Fruit fly (Drosophila melanogaster) whole organism, embryonic: ENCODE results near the gene CG10298.
A peak's percentile ranks its signal among the peaks of the same experiment; 100 is the strongest.

ENCODE experiments used
- BEAF-32 ChIP-seq: fragments of 200-800 bp; sonication (Bioruptor generic); optimal IDR thresholded peaks from 3 replicates; lab custom pipeline; 2017; ENCODE audit warnings: missing biosample characterization, missing genetic modification characterization, mild to moderate bottlenecking, moderate library complexity, missing genetic modification reagents
- CG10209 ChIP-seq: fragments of 200-800 bp; sonication (Bioruptor generic); optimal IDR thresholded peaks from 3 replicates; lab custom pipeline; 2017; ENCODE audit warnings: missing biosample characterization, mild to moderate bottlenecking, missing genetic modification characterization, missing genetic modification reagents
- CG10462 ChIP-seq: fragments of 200-800 bp; sonication (Bioruptor generic); optimal IDR thresholded peaks from 2 replicates; lab custom pipeline; 2016; ENCODE audit warnings: missing biosample characterization, missing genetic modification characterization
- CG10979 ChIP-seq: fragments of 200-800 bp; sonication (Bioruptor generic); optimal IDR thresholded peaks from 2 replicates; lab custom pipeline; 2018; ENCODE audit warnings: missing biosample characterization, mild to moderate bottlenecking, missing genetic modification characterization, moderate library complexity
- CG11504 ChIP-seq: fragments of 200-800 bp; sonication (Bioruptor generic); optimal IDR thresholded peaks from 3 replicates; lab custom pipeline; 2019; ENCODE audit warnings: missing biosample characterization, mild to moderate bottlenecking, missing genetic modification characterization, moderate library complexity
- CG11696 ChIP-seq: fragments of 200-800 bp; sonication (Bioruptor generic); IDR thresholded peaks from 2 replicates; pipeline ENCODE4 v1.3.6; 2022; ENCODE audit warnings: missing biosample characterization, missing genetic modification characterization
- CG12299 ChIP-seq: fragments of 200-800 bp; sonication (Bioruptor generic); optimal IDR thresholded peaks from 2 replicates; lab custom pipeline; 2018; ENCODE audit warnings: missing biosample characterization, mild to moderate bottlenecking, missing genetic modification characterization
- CG12391 ChIP-seq: fragments of 200-800 bp; sonication (Bioruptor generic); optimal IDR thresholded peaks from 3 replicates; lab custom pipeline; 2018; ENCODE audit warnings: missing biosample characterization, mild to moderate bottlenecking, missing genetic modification characterization, moderate library complexity
- CG13296 ChIP-seq: fragments of 200-800 bp; sonication (Bioruptor generic); optimal IDR thresholded peaks from 3 replicates; lab custom pipeline; 2018; ENCODE audit warnings: missing biosample characterization, mild to moderate bottlenecking, missing genetic modification characterization
- CG14441 ChIP-seq: fragments of 200-800 bp; sonication (Bioruptor generic); IDR thresholded peaks from 2 replicates; pipeline ENCODE4 v1.3.6; 2022; ENCODE audit warnings: missing biosample characterization, missing genetic modification characterization
- CG16815 ChIP-seq: fragments of 200-800 bp; sonication (Bioruptor generic); optimal IDR thresholded peaks from 3 replicates; lab custom pipeline; 2017; ENCODE audit warnings: missing biosample characterization, mild to moderate bottlenecking, missing genetic modification characterization
- CG32532 ChIP-seq: fragments of 200-800 bp; sonication (Bioruptor generic); IDR thresholded peaks from 2 replicates; pipeline ENCODE4 v1.3.6; 2022; ENCODE audit warnings: missing biosample characterization, missing genetic modification characterization
- CG3847 ChIP-seq: fragments of 200-800 bp; sonication (Bioruptor generic); IDR thresholded peaks from 2 replicates; pipeline ENCODE4 v1.3.6; 2022; ENCODE audit warnings: missing biosample characterization, missing genetic modification characterization
- CG3995 ChIP-seq: fragments of 200-800 bp; sonication (Bioruptor generic); optimal IDR thresholded peaks from 3 replicates; lab custom pipeline; 2016; ENCODE audit warnings: missing biosample characterization, missing genetic modification characterization
- CG4328 ChIP-seq: fragments of 200-800 bp; sonication (Bioruptor generic); optimal IDR thresholded peaks from 3 replicates; lab custom pipeline; 2017; ENCODE audit warnings: missing biosample characterization, missing genetic modification reagents, missing genetic modification characterization
- CG6683 ChIP-seq: fragments of 200-800 bp; sonication (Bioruptor generic); optimal IDR thresholded peaks from 2 replicates; lab custom pipeline; 2017; ENCODE audit warnings: missing biosample characterization, mild to moderate bottlenecking, missing genetic modification characterization, missing genetic modification reagents
- CG7928 ChIP-seq: fragments of 200-800 bp; sonication (Bioruptor generic); optimal IDR thresholded peaks from 2 replicates; lab custom pipeline; 2017; ENCODE audit warnings: missing biosample characterization, mild to moderate bottlenecking, missing genetic modification characterization
- CG9817 ChIP-seq: fragments of 200-800 bp; sonication (Bioruptor generic); optimal IDR thresholded peaks from 2 replicates; lab custom pipeline; 2018; ENCODE audit warnings: missing biosample characterization, mild to moderate bottlenecking, missing genetic modification characterization, moderate library complexity
- CG9876 ChIP-seq: fragments of 200-800 bp; sonication (Bioruptor generic); optimal IDR thresholded peaks from 2 replicates; lab custom pipeline; 2016; ENCODE audit warnings: missing biosample characterization, missing genetic modification characterization
- D ChIP-seq, 2 experiments: fragments of 200-800 bp in 1 of 2; fragments of >200 bp in 1 of 2; sonication (Bioruptor generic) in 1 of 2; optimal IDR thresholded peaks; 2 replicates in 1 of 2; 3 replicates in 1 of 2; lab custom pipeline; 2017; ENCODE audit warnings: mild to moderate bottlenecking in 1 of 2, missing biosample characterization in 1 of 2, missing genetic modification characterization in 1 of 2, missing genetic modification reagents in 1 of 2
- Doc2 ChIP-seq: fragments of 200-800 bp; sonication (Bioruptor generic); IDR thresholded peaks from 2 replicates; pipeline ENCODE4 v1.3.6; 2022; ENCODE audit warnings: missing biosample characterization, missing genetic modification characterization
- Doc3 ChIP-seq: fragments of 200-800 bp; sonication (Bioruptor generic); IDR thresholded peaks from 3 replicates; pipeline ENCODE4 v1.3.6; 2022; ENCODE audit warnings: missing biosample characterization, missing genetic modification characterization; ENCODE audit not compliant: partially characterized antibody
- E2f2 ChIP-seq: fragments of 200-800 bp; sonication (Bioruptor generic); IDR thresholded peaks from 2 replicates; pipeline ENCODE4 v1.3.6; 2022; ENCODE audit warnings: missing biosample characterization, missing genetic modification characterization
- Eip74EF ChIP-seq, 2 experiments: fragments of 200-800 bp in 1 of 2; fragments of >200 bp in 1 of 2; sonication (Bioruptor generic) in 1 of 2; optimal IDR thresholded peaks; 2 replicates each; lab custom pipeline; 2017 to 2019; ENCODE audit warnings: missing biosample characterization in 2 of 2, missing genetic modification characterization in 2 of 2, mild to moderate bottlenecking in 1 of 2, moderate library complexity in 1 of 2
- HLHmδ ChIP-seq: fragments of 200-800 bp; sonication (Bioruptor generic); optimal IDR thresholded peaks from 2 replicates; lab custom pipeline; 2018; ENCODE audit warnings: missing biosample characterization, mild to moderate bottlenecking, missing genetic modification characterization, moderate library complexity
- Hr51 ChIP-seq, 2 experiments: fragments of 200-800 bp; sonication (Bioruptor generic); optimal IDR thresholded peaks; 2 replicates in 1 of 2; 3 replicates in 1 of 2; lab custom pipeline; 2016 to 2018; ENCODE audit warnings: missing biosample characterization in 2 of 2, missing genetic modification characterization in 2 of 2, mild to moderate bottlenecking in 1 of 2, moderate library complexity in 1 of 2
- Meics ChIP-seq: fragments of 200-800 bp; sonication (Bioruptor generic); optimal IDR thresholded peaks from 2 replicates; lab custom pipeline; 2017; ENCODE audit warnings: missing biosample characterization, mild to moderate bottlenecking, missing genetic modification characterization
- NC2α ChIP-seq: fragments of 200-800 bp; sonication (Bioruptor generic); optimal IDR thresholded peaks from 2 replicates; lab custom pipeline; 2016; ENCODE audit warnings: missing biosample characterization, missing genetic modification characterization
- Oli ChIP-seq: fragments of 200-800 bp; sonication (Bioruptor generic); optimal IDR thresholded peaks from 2 replicates; lab custom pipeline; 2018; ENCODE audit warnings: missing biosample characterization, mild to moderate bottlenecking, missing genetic modification characterization, moderate library complexity
- Opbp ChIP-seq: fragments of 200-800 bp; sonication (Bioruptor generic); IDR thresholded peaks from 3 replicates; pipeline ENCODE4 v1.3.6; 2022; ENCODE audit warnings: missing biosample characterization, missing genetic modification characterization; ENCODE audit not compliant: partially characterized antibody
- Sry-δ ChIP-seq: fragments of 200-800 bp; sonication (Bioruptor generic); optimal IDR thresholded peaks from 2 replicates; lab custom pipeline; 2016; ENCODE audit warnings: missing biosample characterization, missing genetic modification characterization
- Ssrp ChIP-seq: fragments of 200-800 bp; sonication (Bioruptor generic); optimal IDR thresholded peaks from 2 replicates; lab custom pipeline; 2018; ENCODE audit warnings: missing biosample characterization, mild to moderate bottlenecking, missing genetic modification characterization, moderate library complexity
- TFAM ChIP-seq: fragments of 200-800 bp; sonication (Bioruptor generic); optimal IDR thresholded peaks from 2 replicates; lab custom pipeline; 2017; ENCODE audit warnings: missing biosample characterization, missing genetic modification characterization, inconsistent platforms
- aop ChIP-seq: fragments of 200-800 bp; sonication (Bioruptor generic); IDR thresholded peaks from 2 replicates; pipeline ENCODE4 v1.3.6; 2022; ENCODE audit warnings: missing biosample characterization, missing genetic modification characterization
- bigmax ChIP-seq: fragments of 200-800 bp; sonication (Bioruptor generic); optimal IDR thresholded peaks from 2 replicates; lab custom pipeline; 2018; ENCODE audit warnings: missing biosample characterization, mild to moderate bottlenecking, missing genetic modification characterization
- crol ChIP-seq: fragments of 200-800 bp; sonication (Bioruptor generic); IDR thresholded peaks from 2 replicates; pipeline ENCODE4 v1.3.6; 2022; ENCODE audit warnings: missing biosample characterization, missing genetic modification characterization
- dmrt99B ChIP-seq: fragments of 200-800 bp; sonication (Bioruptor generic); optimal IDR thresholded peaks from 2 replicates; lab custom pipeline; 2018; ENCODE audit warnings: missing biosample characterization, mild to moderate bottlenecking, missing genetic modification characterization, moderate library complexity
- gem ChIP-seq: fragments of 200-800 bp; sonication (Bioruptor generic); optimal IDR thresholded peaks from 2 replicates; lab custom pipeline; 2019; ENCODE audit warnings: missing biosample characterization, mild to moderate bottlenecking, missing genetic modification characterization, moderate library complexity
- grau ChIP-seq: fragments of 200-800 bp; optimal IDR thresholded peaks from 3 replicates; lab custom pipeline; 2019; ENCODE audit warnings: missing biosample characterization, mild to moderate bottlenecking, missing genetic modification characterization, moderate library complexity
- gt ChIP-seq: fragments of 200-800 bp; sonication (Bioruptor generic); IDR thresholded peaks from 2 replicates; pipeline ENCODE4 v1.3.6; 2022; ENCODE audit warnings: missing biosample characterization, missing genetic modification characterization
- hbn ChIP-seq: fragments of 200-800 bp; sonication (Bioruptor generic); IDR thresholded peaks from 2 replicates; pipeline ENCODE4 v1.3.6; 2022; ENCODE audit warnings: missing biosample characterization, missing genetic modification characterization; ENCODE audit not compliant: partially characterized antibody
- jumu ChIP-seq: fragments of 200-800 bp; sonication (Bioruptor generic); optimal IDR thresholded peaks from 3 replicates; lab custom pipeline; 2016; ENCODE audit warnings: missing biosample characterization, missing genetic modification characterization
- lab ChIP-seq: fragments of 200-800 bp; sonication (Bioruptor generic); optimal IDR thresholded peaks from 3 replicates; lab custom pipeline; 2017; ENCODE audit warnings: missing biosample characterization, missing genetic modification characterization, mild to moderate bottlenecking, moderate library complexity, missing genetic modification reagents
- nmo ChIP-seq: fragments of 200-800 bp; sonication (Bioruptor generic); optimal IDR thresholded peaks from 2 replicates; lab custom pipeline; 2018; ENCODE audit warnings: missing biosample characterization, mild to moderate bottlenecking, missing genetic modification characterization, moderate library complexity
- ranshi ChIP-seq: fragments of 200-800 bp; sonication (Bioruptor generic); IDR thresholded peaks from 2 replicates; pipeline ENCODE4 v1.3.6; 2022; ENCODE audit warnings: missing biosample characterization, missing genetic modification characterization
- row ChIP-seq: fragments of 200-800 bp; sonication (Bioruptor generic); IDR thresholded peaks from 3 replicates; pipeline ENCODE4 v1.3.6; 2022; ENCODE audit warnings: missing biosample characterization, missing genetic modification characterization
- slbo ChIP-seq: fragments of 200-800 bp; sonication (Bioruptor generic); IDR thresholded peaks from 2 replicates; pipeline ENCODE4 v1.3.6; 2022; ENCODE audit warnings: missing biosample characterization, missing genetic modification characterization
- slp2 ChIP-seq: fragments of 200-800 bp; sonication (Bioruptor generic); optimal IDR thresholded peaks from 2 replicates; lab custom pipeline; 2016; ENCODE audit warnings: missing biosample characterization, missing genetic modification characterization

Gene CG10298

dm6 chr3R:6351696-6352378 is 9.0 kb downstream of the CG10298 start (continued):
- TF ChIP-seq CG6683 (GFP tag; lab: Kevin White, UChicago) (no peak), crol (GFP tag; lab: Robert Waterston, UW) (peak; percentile 75), Doc3 (GFP tag; lab: Robert Waterston, UW) (no peak), ranshi (GFP tag; lab: Robert Waterston, UW) (no peak), CG3847 (GFP tag; lab: Robert Waterston, UW) (no peak), hbn (GFP tag; lab: Robert Waterston, UW) (no peak), Hr51 (GFP tag; optimal IDR thresholded peaks at IDR 0.05; lab: Kevin White, UChicago) (peak in 1 of 2 experiments; percentile 55), Meics (peak; percentile 41), Doc2 (no peak), CG14441 (GFP tag; lab: Robert Waterston, UW) (no peak), CG12299 (tag; lab: Kevin White, UChicago) (peak; percentile 13), nmo (GFP tag; lab: Kevin White, UChicago) (peak; percentile 39), CG13296 (GFP tag; lab: Kevin White, UChicago) (peak; percentile 41), gem (peak; percentile 51), CG16815 (no peak), slbo (no peak), gt (GFP tag; lab: Robert Waterston, UW) (no peak), Opbp (no peak), bigmax (GFP tag; lab: Kevin White, UChicago) (no peak), Sry-δ (GFP tag; lab: Kevin White, UChicago) (no peak), HLHmδ (GFP tag; lab: Kevin White, UChicago) (no peak), NC2α (no peak), CG11696 (GFP tag; lab: Robert Waterston, UW) (no peak), row (peak; percentile 34; the same call in 1 of the 3 replicates), CG12391 (tag; lab: Kevin White, UChicago) (peak; percentile 27), CG3995 (GFP tag; lab: Kevin White, UChicago) (no peak), Eip74EF (GFP tag; optimal IDR thresholded peaks at IDR 0.05; lab: Kevin White, UChicago) (peak in 1 of 2 experiments; percentile 53), CG9817 (tag; lab: Kevin White, UChicago) (peak; percentile 11), CG7928 (GFP tag; lab: Kevin White, UChicago) (no peak), grau (tag; lab: Kevin White, UChicago) (peak; percentile 32), BEAF-32 (no peak), Ssrp (tag; lab: Kevin White, UChicago) (peak; percentile 21), Oli (tag; lab: Kevin White, UChicago) (peak; percentile 35), jumu (GFP tag; lab: Kevin White, UChicago) (no peak), CG11504 (tag; lab: Kevin White, UChicago) (peak; percentile 54), CG4328 (no peak), D (optimal IDR thresholded peaks at IDR 0.05; lab: Kevin White, UChicago) (no peak), D (GFP tag; optimal IDR thresholded peaks at IDR 0.05; lab: Kevin White, UChicago) (peak; percentile 44), TFAM (no peak), lab (GFP tag; lab: Kevin White, UChicago) (no peak), aop (GFP tag; lab: Robert Waterston, UW) (no peak), E2f2 (GFP tag; lab: Robert Waterston, UW) (no peak), CG9876 (GFP tag; lab: Kevin White, UChicago) (no peak), CG32532 (no peak), CG10462 (no peak), slp2 (GFP tag; lab: Kevin White, UChicago) (peak; percentile 13), CG10209 (GFP tag; lab: Kevin White, UChicago) (no peak), CG10979 (peak; percentile 38), dmrt99B (tag; lab: Kevin White, UChicago) (peak; percentile 60)
